Worm (Caenorhabditis elegans): ENCODE measurements around the gene tmem-24.
A peak's percentile ranks its signal among the peaks of the same experiment; 100 is the strongest.

Gene tmem-24

DNA sequence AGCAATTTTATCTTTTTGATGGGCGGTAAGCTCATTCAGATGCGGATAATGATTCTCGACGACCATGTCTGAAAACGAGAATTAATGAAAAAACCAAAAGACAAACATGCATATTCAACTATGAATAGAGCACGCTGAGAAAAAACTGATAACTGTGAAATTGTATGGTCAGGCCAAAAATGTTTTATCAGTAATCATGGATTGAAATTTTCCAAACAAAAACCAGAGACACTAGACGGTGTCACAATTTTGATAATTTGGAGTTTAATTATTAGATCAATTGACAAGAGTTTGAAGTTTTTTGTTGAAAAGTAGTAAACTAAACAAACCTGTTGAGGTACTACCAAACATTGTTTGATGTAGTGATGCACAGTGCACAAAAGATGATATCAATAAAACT lies 44.3 kb downstream of the tmem-24 start, which contains the start of gene cgr-1 (continued):
- TF ChIP-seq daf-8 (GFP tag; IDR thresholded peaks at IDR 0.05) (no peak), F26F4.8 (GFP tag; conservative IDR thresholded peaks at IDR 0.05) (no peak), daf-12 (tag; optimal IDR thresholded peaks at IDR 0.05) (no peak), egl-43 (GFP tag; IDR thresholded peaks at IDR 0.05) (no peak), dmd-9 (GFP tag; IDR thresholded peaks at IDR 0.05) (no peak)

DNA sequence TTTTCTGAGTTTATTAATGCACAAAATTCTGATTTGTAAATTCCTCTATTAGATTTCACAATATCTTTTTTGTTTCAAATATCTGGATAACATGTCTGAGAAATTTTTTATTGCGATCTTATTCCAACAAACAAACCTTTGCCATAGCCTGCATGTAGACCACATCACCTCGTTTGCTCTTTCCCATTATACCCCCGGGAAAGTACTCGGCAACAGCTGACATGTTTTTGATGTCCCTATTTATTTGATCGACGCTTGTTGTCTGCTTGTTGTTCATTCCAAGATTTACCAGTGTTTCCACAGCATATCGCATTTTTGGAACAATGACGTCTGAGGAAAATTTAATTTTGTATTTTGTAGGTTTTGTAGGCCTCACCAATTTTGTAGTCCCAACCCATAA lies 44.8 kb downstream of the tmem-24 start:
- no peak for TF ChIP-seq unc-39 (tag; optimal IDR thresholded peaks at IDR 0.05)
- peak in 1 of 2 experiments; percentile 84 for TF ChIP-seq daf-16 (GFP tag; optimal IDR thresholded peaks at IDR 0.05)
- no peak for TF ChIP-seq daf-16 (tag; optimal IDR thresholded peaks at IDR 0.05)

DNA sequence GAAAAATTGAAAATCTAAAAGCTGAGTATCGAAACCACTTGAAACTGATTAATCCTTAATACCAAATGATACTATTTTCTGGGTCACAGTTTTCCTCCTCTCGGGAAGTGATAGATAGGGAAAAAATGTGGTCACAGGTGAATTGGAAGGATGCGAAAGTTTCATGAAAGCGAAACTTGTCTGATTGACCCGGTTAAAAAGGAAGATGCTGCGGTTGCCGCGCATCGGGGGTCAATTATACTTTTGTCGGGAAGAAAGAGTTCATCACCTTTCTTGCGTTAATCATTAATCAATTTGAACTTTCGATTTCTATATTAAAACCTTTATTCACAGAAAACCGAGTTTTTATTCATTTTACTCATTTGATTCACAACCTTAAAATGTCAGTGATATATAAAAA lies 47.7 kb downstream of the tmem-24 start:
- TF ChIP-seq cey-2 (tag; optimal IDR thresholded peaks at IDR 0.05; ENCODE audit: borderline replicate concordance, insufficient read depth) (no peak), hlh-30 (tag; optimal IDR thresholded peaks at IDR 0.05; ENCODE audit: insufficient read depth) (no peak), madf-5 (GFP tag; IDR thresholded peaks at IDR 0.05) (no peak), madf-9 (GFP tag; conservative IDR thresholded peaks at IDR 0.05) (no peak), F10B5.3 (tag; optimal IDR thresholded peaks at IDR 0.05) (no peak), lsy-2 (tag; optimal IDR thresholded peaks at IDR 0.05) (no peak), tra-1 (GFP tag; IDR thresholded peaks at IDR 0.05) (no peak), F37D6.2 (tag; optimal IDR thresholded peaks at IDR 0.05) (no peak), daf-19 (GFP tag; conservative IDR thresholded peaks at IDR 0.05) (no peak), php-3 (GFP tag; IDR thresholded peaks at IDR 0.05) (no peak), duxl-1 (tag; optimal IDR thresholded peaks at IDR 0.05; ENCODE audit: poor library complexity) (no peak), fkh-10 (GFP tag; optimal IDR thresholded peaks at IDR 0.05) (no peak), ceh-28 (tag; optimal IDR thresholded peaks at IDR 0.05) (no peak), nhr-28 (tag; optimal IDR thresholded peaks at IDR 0.05) (no peak)

DNA sequence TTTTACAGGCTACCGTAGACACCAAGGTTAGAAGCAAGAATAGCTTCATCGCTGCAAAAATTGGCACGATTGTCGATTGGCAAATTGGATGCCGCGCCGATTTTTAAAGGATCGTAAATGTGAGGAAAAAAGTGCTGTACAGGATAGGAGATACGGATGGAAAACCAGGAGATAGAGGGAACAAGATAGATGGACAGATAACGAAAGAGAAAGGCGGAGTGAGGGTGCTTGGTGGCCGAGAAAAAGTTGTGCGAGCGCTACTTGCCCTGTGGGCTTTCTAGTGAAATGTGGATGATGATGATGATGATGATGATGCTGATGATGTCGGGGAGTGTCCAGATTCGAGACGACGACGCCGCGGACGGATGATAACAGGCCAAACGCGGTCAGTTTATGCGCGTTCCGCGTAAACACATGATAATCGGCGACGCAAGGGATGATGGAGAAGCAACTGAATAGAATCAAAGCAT lies 48.4 kb downstream of the tmem-24 start, which contains the start of gene T27A10.6:
Gene T27A10.6 (minus strand): TSS at position 51 of the 470 bp plus-strand sequence.
- TF ChIP-seq unc-62 (GFP tag; optimal IDR thresholded peaks at IDR 0.05 in 1 of 2) (peak in 1 of 2 experiments; percentile 9), unc-62 (tag; optimal IDR thresholded peaks at IDR 0.05) (no peak), mxl-3 (GFP tag; optimal IDR thresholded peaks at IDR 0.05) (peak; percentile 41), unc-130 (GFP tag; optimal IDR thresholded peaks at IDR 0.05) (no peak), mdl-1 (tag; optimal IDR thresholded peaks at IDR 0.05) (no peak), cey-2 (tag; optimal IDR thresholded peaks at IDR 0.05; ENCODE audit: borderline replicate concordance, insufficient read depth) (no peak), hlh-11 (tag; optimal IDR thresholded peaks at IDR 0.05) (peak; percentile 55)

DNA sequence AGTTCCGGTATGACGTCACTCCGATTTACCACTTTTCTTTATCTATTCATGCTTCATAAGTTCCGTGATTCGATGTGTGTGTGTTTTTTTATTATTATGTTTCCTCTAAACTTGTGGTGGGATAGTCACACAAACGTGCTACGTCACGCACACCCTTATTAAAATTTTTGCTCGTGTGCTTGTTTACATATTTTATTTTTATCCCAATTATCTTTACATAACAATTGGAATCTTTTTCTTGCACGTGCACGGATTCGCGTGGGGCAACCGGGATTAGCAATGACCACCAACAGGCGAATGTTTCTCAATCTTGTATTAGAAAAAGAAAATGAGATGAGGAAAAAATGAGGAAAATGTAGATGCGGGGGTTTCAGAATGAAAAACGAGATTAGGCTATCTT lies 54.2 kb downstream of the tmem-24 start:
- TF ChIP-seq spr-1 (tag; optimal IDR thresholded peaks at IDR 0.05) (no peak), unc-62 (GFP tag; optimal IDR thresholded peaks at IDR 0.05 in 1 of 2) (peak in 1 of 2 experiments; percentile 11), unc-62 (tag; optimal IDR thresholded peaks at IDR 0.05) (no peak)
